Worm (Caenorhabditis elegans) whole organism, L1 larva: Measurements from ENCODE around the gene him-4.
A peak's percentile ranks its signal among the peaks of the same experiment; 100 is the strongest.

ENCODE experiments used
- C16A3.4 ChIP-seq: fragments of 150-350 bp; optimal IDR thresholded peaks from 2 replicates; lab custom pipeline; 2014; ENCODE audit warnings: missing biosample characterization, missing genetic modification characterization
- F16B12.6 ChIP-seq: fragments of 150-350 bp; optimal IDR thresholded peaks from 2 replicates; lab custom pipeline; 2014; ENCODE audit warnings: missing biosample characterization, missing genetic modification characterization
- Y116A8C.19 ChIP-seq: sonication (generic microtip); optimal IDR thresholded peaks from 2 replicates; lab custom pipeline; 2016; ENCODE audit warnings: missing compliant biosample characterization, missing genetic modification characterization, borderline replicate concordance
- alr-1 ChIP-seq: fragments of 200-800 bp; sonication (Bioruptor generic); optimal IDR thresholded peaks from 2 replicates; lab custom pipeline; 2018; ENCODE audit warnings: borderline replicate concordance, mild to moderate bottlenecking, missing genetic modification characterization, missing compliant biosample characterization
- aly-2 ChIP-seq: fragments of 150-350 bp; optimal IDR thresholded peaks from 2 replicates; lab custom pipeline; 2014; ENCODE audit warnings: missing biosample characterization, missing genetic modification characterization
- ama-1 ChIP-seq: fragments of 150-350 bp; optimal IDR thresholded peaks from 2 replicates; lab custom pipeline; 2014
- blmp-1 ChIP-seq: fragments of 150-350 bp; optimal IDR thresholded peaks from 2 replicates; lab custom pipeline; 2014; ENCODE audit warnings: missing biosample characterization, missing genetic modification characterization
- ceh-8 ChIP-seq: fragments of 200-800 bp; sonication (Bioruptor generic); optimal IDR thresholded peaks from 2 replicates; lab custom pipeline; 2018; ENCODE audit warnings: mild to moderate bottlenecking, missing genetic modification characterization, moderate library complexity, missing compliant biosample characterization
- ceh-82 ChIP-seq, 3 experiments: fragments of 150-350 bp in 1 of 3; sonication (generic microtip) in 2 of 3; optimal IDR thresholded peaks; 2 replicates each; lab custom pipeline; 2014 to 2017; ENCODE audit warnings: missing biosample characterization in 3 of 3, missing genetic modification characterization in 3 of 3
- ceh-90 ChIP-seq: sonication (generic microtip); optimal IDR thresholded peaks from 2 replicates; lab custom pipeline; 2016; ENCODE audit warnings: missing genetic modification characterization, missing compliant biosample characterization
- ces-1 ChIP-seq: fragments of 150-350 bp; optimal IDR thresholded peaks from 2 replicates; lab custom pipeline; 2014; ENCODE audit warnings: missing biosample characterization, missing genetic modification reagents, missing genetic modification characterization
- dsc-1 ChIP-seq: sonication (generic microtip); optimal IDR thresholded peaks from 2 replicates; lab custom pipeline; 2016; ENCODE audit warnings: mild to moderate bottlenecking, missing genetic modification characterization, missing compliant biosample characterization
- efl-1 ChIP-seq, 4 experiments: fragments of 150-350 bp; optimal IDR thresholded peaks in 3 of 4; peaks in 1 of 4; 1 replicate in 1 of 4; 2 replicates in 3 of 4; lab custom pipeline; 2014; ENCODE audit warnings: missing biosample characterization in 2 of 4, missing genetic modification characterization in 2 of 4, missing genetic modification reagents in 2 of 4
- efl-3 ChIP-seq: fragments of 200-800 bp; sonication (Bioruptor generic); optimal IDR thresholded peaks from 2 replicates; lab custom pipeline; 2018; ENCODE audit warnings: mild to moderate bottlenecking, missing genetic modification characterization, missing compliant biosample characterization
- egl-13 ChIP-seq: sonication (generic microtip); optimal IDR thresholded peaks from 2 replicates; lab custom pipeline; 2016; ENCODE audit warnings: missing genotype, missing genetic modification reagents, missing genetic modification characterization, missing compliant biosample characterization
- egl-27 ChIP-seq, 2 experiments: fragments of 150-350 bp in 1 of 2; sonication (generic microtip); optimal IDR thresholded peaks; 3 replicates each; lab custom pipeline; 2017 to 2018; ENCODE audit warnings: missing biosample characterization in 2 of 2, missing genetic modification characterization in 2 of 2, missing genetic modification reagents in 2 of 2
- elt-2 ChIP-seq: sonication (generic microtip); optimal IDR thresholded peaks from 2 replicates; lab custom pipeline; 2016; ENCODE audit warnings: missing genetic modification characterization, mild to moderate bottlenecking, inconsistent platforms, missing compliant biosample characterization, missing genetic modification reagents
- fkh-10 ChIP-seq: sonication (generic microtip); optimal IDR thresholded peaks from 2 replicates; lab custom pipeline; 2017; ENCODE audit warnings: missing biosample characterization, missing genetic modification reagents, missing genetic modification characterization
- fkh-4 ChIP-seq: sonication (generic microtip); optimal IDR thresholded peaks from 2 replicates; lab custom pipeline; 2016; ENCODE audit warnings: missing compliant biosample characterization, missing genetic modification characterization, borderline replicate concordance
- fos-1 ChIP-seq: fragments of 150-350 bp; optimal IDR thresholded peaks from 2 replicates; lab custom pipeline; 2014; ENCODE audit warnings: missing biosample characterization, missing genetic modification characterization
- grh-1 ChIP-seq: fragments of 200-800 bp; sonication (Bioruptor generic); IDR thresholded peaks from 2 replicates; pipeline ENCODE4 v1.3.6; 2022; ENCODE audit warnings: missing genetic modification reagents, missing genetic modification characterization, missing compliant biosample characterization
- hlh-17 ChIP-seq: fragments of 200-800 bp; sonication (Bioruptor generic); optimal IDR thresholded peaks from 2 replicates; lab custom pipeline; 2018; ENCODE audit warnings: missing genetic modification characterization, mild to moderate bottlenecking, missing compliant biosample characterization, moderate library complexity, borderline replicate concordance
- hpl-2 ChIP-seq: fragments of 150-350 bp; optimal IDR thresholded peaks from 2 replicates; lab custom pipeline; 2014; ENCODE audit warnings: missing biosample characterization, missing genetic modification reagents, missing genetic modification characterization
- irx-1 ChIP-seq: sonication (generic microtip); optimal IDR thresholded peaks from 2 replicates; lab custom pipeline; 2016; ENCODE audit warnings: missing genetic modification characterization, missing compliant biosample characterization
- lin-14 ChIP-seq: fragments of 200-800 bp; sonication (Bioruptor generic); optimal IDR thresholded peaks from 2 replicates; lab custom pipeline; 2018; ENCODE audit warnings: mild to moderate bottlenecking, missing genetic modification characterization, moderate library complexity, missing compliant biosample characterization
- lsy-2 ChIP-seq, 2 experiments: fragments of 150-350 bp; optimal IDR thresholded peaks; 2 replicates each; lab custom pipeline; 2014; ENCODE audit warnings: missing biosample characterization in 2 of 2, missing genetic modification characterization in 2 of 2
- mab-9 ChIP-seq: fragments of 200-800 bp; sonication (Bioruptor generic); IDR thresholded peaks from 2 replicates; pipeline ENCODE4 v1.3.6; 2022; ENCODE audit warnings: missing genetic modification reagents, missing genetic modification characterization, missing compliant biosample characterization
- mdl-1 ChIP-seq, 2 experiments: fragments of 150-350 bp; optimal IDR thresholded peaks; 2 replicates each; lab custom pipeline; 2014 to 2017; ENCODE audit warnings: missing biosample characterization in 2 of 2, missing genetic modification characterization in 2 of 2, inconsistent platforms in 1 of 2
- mef-2 ChIP-seq: fragments of 150-350 bp; optimal IDR thresholded peaks from 2 replicates; lab custom pipeline; 2014; ENCODE audit warnings: missing biosample characterization, missing genetic modification characterization
- nhr-11 ChIP-seq: fragments of 150-350 bp; optimal IDR thresholded peaks from 2 replicates; lab custom pipeline; 2014; ENCODE audit warnings: missing biosample characterization, missing genetic modification characterization
- nhr-12 ChIP-seq: sonication (generic microtip); optimal IDR thresholded peaks from 2 replicates; lab custom pipeline; 2017; ENCODE audit warnings: missing biosample characterization, missing genetic modification characterization
- nhr-19 ChIP-seq: fragments of 200-800 bp; sonication (Bioruptor generic); conservative IDR thresholded peaks from 2 replicates; pipeline ENCODE4 v1.3.6; 2022; ENCODE audit warnings: missing genetic modification characterization, missing compliant biosample characterization
- nhr-28 ChIP-seq: fragments of 150-350 bp; optimal IDR thresholded peaks from 2 replicates; lab custom pipeline; 2014; ENCODE audit warnings: missing biosample characterization, missing genetic modification characterization
- nhr-71 ChIP-seq: sonication (generic microtip); optimal IDR thresholded peaks from 2 replicates; lab custom pipeline; 2016; ENCODE audit warnings: mild to moderate bottlenecking, missing genetic modification characterization, moderate library complexity, missing compliant biosample characterization
- nhr-77 ChIP-seq: fragments of 150-350 bp; optimal IDR thresholded peaks from 2 replicates; lab custom pipeline; 2014; ENCODE audit warnings: missing biosample characterization, missing genetic modification characterization
- nhr-85 ChIP-seq: sonication (generic microtip); peaks from one replicate; lab custom pipeline; 2016; ENCODE audit warnings: missing genetic modification characterization, inconsistent platforms, missing compliant biosample characterization
- nhr-90 ChIP-seq: sonication (generic microtip); optimal IDR thresholded peaks from 2 replicates; lab custom pipeline; 2016; ENCODE audit warnings: mild to moderate bottlenecking, missing genetic modification characterization, missing compliant biosample characterization; ENCODE audit not compliant: poor library complexity
- pag-3 ChIP-seq: sonication (generic microtip); optimal IDR thresholded peaks from 2 replicates; lab custom pipeline; 2017; ENCODE audit warnings: missing genetic modification characterization, mild to moderate bottlenecking, missing compliant biosample characterization, antibody characterized with exemption, borderline replicate concordance; ENCODE audit not compliant: insufficient read depth
- pqm-1 ChIP-seq: sonication (generic microtip); optimal IDR thresholded peaks from 3 replicates; lab custom pipeline; 2017; ENCODE audit warnings: missing biosample characterization, missing genetic modification characterization
- rnt-1 ChIP-seq: sonication (generic microtip); optimal IDR thresholded peaks from 2 replicates; lab custom pipeline; 2016; ENCODE audit warnings: mild to moderate bottlenecking, missing genetic modification characterization, moderate library complexity, missing compliant biosample characterization
- skn-1 ChIP-seq: fragments of 150-350 bp; optimal IDR thresholded peaks from 2 replicates; lab custom pipeline; 2014; ENCODE audit warnings: missing biosample characterization, missing genetic modification characterization
- snu-23 ChIP-seq: sonication (generic microtip); optimal IDR thresholded peaks from 2 replicates; lab custom pipeline; 2016; ENCODE audit warnings: missing genetic modification characterization, missing compliant biosample characterization
- tlp-1 ChIP-seq: fragments of 150-350 bp; optimal IDR thresholded peaks from 2 replicates; lab custom pipeline; 2014; ENCODE audit warnings: missing biosample characterization, missing genetic modification characterization
- unc-130 ChIP-seq: fragments of 150-350 bp; optimal IDR thresholded peaks from 2 replicates; lab custom pipeline; 2017; ENCODE audit warnings: missing biosample characterization, missing genetic modification characterization, inconsistent platforms
- unc-30 ChIP-seq: sonication (generic microtip); optimal IDR thresholded peaks from 2 replicates; lab custom pipeline; 2017; ENCODE audit warnings: missing biosample characterization, missing genetic modification characterization
- unc-86 ChIP-seq: sonication (generic microtip); optimal IDR thresholded peaks from 2 replicates; lab custom pipeline; 2016; ENCODE audit warnings: missing genetic modification characterization, missing compliant biosample characterization
- xbp-1 ChIP-seq: sonication (generic microtip); optimal IDR thresholded peaks from 2 replicates; lab custom pipeline; 2016; ENCODE audit warnings: missing genetic modification characterization, missing compliant biosample characterization
- zag-1 ChIP-seq: fragments of 150-350 bp; optimal IDR thresholded peaks from 2 replicates; lab custom pipeline; 2014; ENCODE audit warnings: missing biosample characterization, missing genetic modification characterization
- ztf-11 ChIP-seq, 2 experiments: sonication (generic microtip); optimal IDR thresholded peaks; 2 replicates each; lab custom pipeline; 2016 to 2017; ENCODE audit warnings: missing genetic modification characterization in 2 of 2, missing biosample characterization in 1 of 2, missing compliant biosample characterization in 1 of 2

Gene him-4

ce11 chrX:9702790-9703189 is 14.6 kb upstream of the him-4 start:
- TF ChIP-seq ztf-11 (tag; optimal IDR thresholded peaks at IDR 0.05; lab: Kevin White, UChicago): peak in 1 of 2 experiments; percentile 29
- no peak for TF ChIP-seq pag-3 (tag; lab: Kevin White, UChicago)
- TF ChIP-seq blmp-1 (tag; lab: Kevin White, UChicago): peak; percentile 52
- TF ChIP-seq nhr-90 (tag; lab: Kevin White, UChicago): no peak
- TF ChIP-seq lin-14 (GFP tag; lab: Kevin White, UChicago): peak; percentile 22

ce11 chrX:9705257-9706035 is 11.9 kb upstream of the him-4 start:
- TF ChIP-seq aly-2: no peak
- TF ChIP-seq mef-2 (tag; lab: Kevin White, UChicago): no peak
- no peak for TF ChIP-seq unc-30 (tag; lab: Kevin White, UChicago)
- peak; percentile 47 for TF ChIP-seq nhr-71 (tag; lab: Kevin White, UChicago)
- TF ChIP-seq skn-1 (tag; lab: Kevin White, UChicago): peak; percentile 74
- TF ChIP-seq fkh-4 (tag; lab: Kevin White, UChicago): no peak
- no peak for TF ChIP-seq elt-2 (tag; lab: Kevin White, UChicago)
- no peak for TF ChIP-seq xbp-1 (tag; lab: Kevin White, UChicago)
- no peak for TF ChIP-seq F16B12.6 (tag; lab: Kevin White, UChicago)
- peak in 1 of 2 experiments; percentile 54 for TF ChIP-seq lsy-2 (tag; optimal IDR thresholded peaks at IDR 0.05; lab: Kevin White, UChicago)
- TF ChIP-seq Y116A8C.19: no peak
- TF ChIP-seq efl-1 (optimal IDR thresholded peaks at IDR 0.05; lab: Kevin White, UChicago): peak in 1 of 2 experiments; percentile 47
- TF ChIP-seq efl-1 (GFP tag; optimal IDR thresholded peaks at IDR 0.05 in 1 of 2; lab: Kevin White, UChicago): no peak
- no peak for TF ChIP-seq nhr-11 (tag; lab: Kevin White, UChicago)
- TF ChIP-seq snu-23 (GFP tag; lab: Kevin White, UChicago): no peak
- no peak for TF ChIP-seq ceh-8 (GFP tag; lab: Kevin White, UChicago)
- TF ChIP-seq nhr-77 (tag; lab: Kevin White, UChicago): no peak
- no peak for TF ChIP-seq irx-1 (tag; lab: Kevin White, UChicago)
- TF ChIP-seq hlh-17 (GFP tag; lab: Kevin White, UChicago): no peak
- TF ChIP-seq C16A3.4 (tag; lab: Kevin White, UChicago): peak; percentile 3
- TF ChIP-seq tlp-1 (tag; lab: Kevin White, UChicago): no peak
- no peak for TF ChIP-seq ama-1 (lab: Kevin White, UChicago)
- no peak for TF ChIP-seq rnt-1
- TF ChIP-seq hpl-2 (GFP tag; lab: Kevin White, UChicago): no peak
- TF ChIP-seq unc-130: no peak
- TF ChIP-seq fos-1 (tag; lab: Kevin White, UChicago): no peak
- no peak for TF ChIP-seq efl-3 (GFP tag; lab: Kevin White, UChicago)
- TF ChIP-seq mab-9: no peak
- no peak for TF ChIP-seq nhr-28 (tag; lab: Kevin White, UChicago)
- TF ChIP-seq ceh-82 (tag; optimal IDR thresholded peaks at IDR 0.05; lab: Kevin White, UChicago): peak in 1 of 3 experiments; percentile 25
- TF ChIP-seq egl-27 (tag; optimal IDR thresholded peaks at IDR 0.05; lab: Kevin White, UChicago): no peak
- no peak for TF ChIP-seq zag-1 (tag; lab: Kevin White, UChicago)
- TF ChIP-seq pqm-1 (tag; lab: Kevin White, UChicago): no peak
- no peak for TF ChIP-seq alr-1
- no peak for TF ChIP-seq egl-13
- TF ChIP-seq fkh-10 (GFP tag; lab: Kevin White, UChicago): peak; percentile 74
- TF ChIP-seq ceh-90 (tag; lab: Kevin White, UChicago): no peak
- no peak for TF ChIP-seq nhr-12
- TF ChIP-seq nhr-19 (GFP tag; lab: Robert Waterston, UW): no peak
- no peak for TF ChIP-seq unc-86 (tag; lab: Kevin White, UChicago)
- TF ChIP-seq blmp-1 (tag; lab: Kevin White, UChicago): peak; percentile 32
- TF ChIP-seq ces-1 (GFP tag; lab: Kevin White, UChicago): no peak
- TF ChIP-seq nhr-85 (tag; lab: Kevin White, UChicago): peak; percentile 79
- no peak for TF ChIP-seq grh-1 (GFP tag; lab: Robert Waterston, UW)
- TF ChIP-seq dsc-1 (tag; lab: Kevin White, UChicago): no peak
- peak in 1 of 2 experiments; percentile 0 for TF ChIP-seq mdl-1 (tag; optimal IDR thresholded peaks at IDR 0.05; lab: Kevin White, UChicago)
